Fruit fly (Drosophila melanogaster): ENCODE measurements around the gene cac.
A peak's percentile ranks its signal among the peaks of the same experiment; 100 is the strongest.

cac gene

DNA sequence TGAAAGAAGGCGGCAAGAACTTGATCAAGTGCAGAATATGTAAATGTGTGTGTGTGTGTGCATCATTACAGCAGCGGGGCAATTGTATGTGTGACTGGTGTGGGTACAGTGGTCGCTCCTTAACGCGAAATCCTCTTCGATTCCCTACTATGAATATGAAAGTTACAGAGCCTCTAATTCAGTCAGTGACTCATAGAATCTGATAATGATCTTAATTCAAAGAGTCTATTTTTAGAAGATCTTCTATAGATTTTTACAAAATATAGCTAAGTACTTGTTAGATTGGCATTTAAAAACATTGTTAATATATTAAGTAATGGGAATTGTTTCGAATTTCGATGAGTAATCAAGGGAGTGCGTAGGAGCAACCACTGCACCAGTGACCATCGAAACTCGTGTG, 102.4 kb downstream of the cac start:
- TF ChIP-seq D1 (tag; optimal IDR thresholded peaks at IDR 0.05) = no peak
- peak; percentile 28 for TF ChIP-seq CG8301 (tag; optimal IDR thresholded peaks at IDR 0.05)
- no peak for TF ChIP-seq CG32121 (GFP tag; IDR thresholded peaks at IDR 0.05)
- TF ChIP-seq Ets98B (GFP tag; IDR thresholded peaks at IDR 0.05) = no peak
- no peak for TF ChIP-seq CG13204 (GFP tag; optimal IDR thresholded peaks at IDR 0.05)
- TF ChIP-seq CG14655 (GFP tag; optimal IDR thresholded peaks at IDR 0.05) = peak; percentile 39
- no peak for TF ChIP-seq rn (GFP tag; IDR thresholded peaks at IDR 0.05)
- peak; percentile 15 for TF ChIP-seq CG9948 (tag; optimal IDR thresholded peaks at IDR 0.05)
- no peak for TF ChIP-seq CG17806 (tag; optimal IDR thresholded peaks at IDR 0.05)
- TF ChIP-seq Snoo (tag; optimal IDR thresholded peaks at IDR 0.05) = no peak
- no peak for TF ChIP-seq fd96Ca (GFP tag; IDR thresholded peaks at IDR 0.05)
- TF ChIP-seq Pif1A (GFP tag; optimal IDR thresholded peaks at IDR 0.05) = peak; percentile 24
- no peak for TF ChIP-seq CG34367 (tag; optimal IDR thresholded peaks at IDR 0.05)
- no peak for TF ChIP-seq EcR (GFP tag; optimal IDR thresholded peaks at IDR 0.05)
- TF ChIP-seq CG4496 (GFP tag; IDR thresholded peaks at IDR 0.05) = no peak
- no peak for TF ChIP-seq gl (tag; optimal IDR thresholded peaks at IDR 0.05)
- peak; percentile 44 for TF ChIP-seq CG8159 (tag; optimal IDR thresholded peaks at IDR 0.05)
- TF ChIP-seq CG15710 (tag; optimal IDR thresholded peaks at IDR 0.05) = peak; percentile 32
- no peak for TF ChIP-seq CG10348 (GFP tag; IDR thresholded peaks at IDR 0.05)
- TF ChIP-seq CG12605 (GFP tag; IDR thresholded peaks at IDR 0.05) = no peak
- TF ChIP-seq Pif1B (GFP tag; optimal IDR thresholded peaks at IDR 0.05) = no peak

DNA sequence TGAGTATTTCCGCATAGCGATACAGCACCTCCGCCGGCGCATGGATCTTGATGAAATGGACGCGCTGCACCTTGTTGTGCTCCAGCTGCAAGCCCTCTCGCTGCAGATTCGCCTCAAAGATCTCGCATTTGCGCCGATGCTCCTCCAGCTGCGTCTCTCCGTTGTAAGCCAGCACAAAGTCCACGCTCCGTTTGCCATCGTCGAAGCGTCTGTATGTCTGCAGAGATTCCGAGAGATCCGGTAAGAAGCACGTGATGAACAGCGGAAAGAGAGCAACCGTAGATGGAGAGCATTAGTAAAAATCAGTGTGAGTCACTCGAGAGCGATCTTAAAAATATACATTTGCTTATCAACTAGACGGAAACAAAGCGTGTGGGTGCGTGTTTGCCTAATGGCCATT, 103.2 kb downstream of the cac start:
- peak; percentile 33 for TF ChIP-seq gl (tag; optimal IDR thresholded peaks at IDR 0.05)
- no peak for TF ChIP-seq CG12605 (GFP tag; IDR thresholded peaks at IDR 0.05)
